Worm (Caenorhabditis elegans) whole organism, early embryonic: ENCODE data around the gene srg-24.

Experiments
- B0310.2 ChIP-seq: sonication (generic microtip); optimal IDR thresholded peaks from 2 replicates; lab custom pipeline; 2016; ENCODE audit warnings: mild to moderate bottlenecking, missing genetic modification characterization, missing compliant biosample characterization
- F13C5.2 ChIP-seq: sonication (generic microtip); optimal IDR thresholded peaks from 2 replicates; lab custom pipeline; 2017; ENCODE audit warnings: mild to moderate bottlenecking, missing genetic modification characterization, inconsistent platforms, missing compliant biosample characterization
- aly-1 ChIP-seq: sonication (generic microtip); optimal IDR thresholded peaks from 2 replicates; lab custom pipeline; 2016; ENCODE audit warnings: missing genetic modification characterization, missing compliant biosample characterization
- ama-1 ChIP-seq: fragments of 150-350 bp; optimal IDR thresholded peaks from 2 replicates; lab custom pipeline; 2014
- ceh-13 ChIP-seq: fragments of 200-800 bp; sonication (Bioruptor generic); optimal IDR thresholded peaks from 2 replicates; lab custom pipeline; 2018; ENCODE audit warnings: mild to moderate bottlenecking, missing genetic modification characterization, missing compliant biosample characterization
- ceh-36 ChIP-seq: sonication (generic microtip); optimal IDR thresholded peaks from 2 replicates; lab custom pipeline; 2016; ENCODE audit warnings: missing genetic modification characterization, inconsistent platforms, missing compliant biosample characterization
- ets-7 ChIP-seq: sonication (generic microtip); optimal IDR thresholded peaks from 2 replicates; lab custom pipeline; 2016; ENCODE audit warnings: missing genotype, missing genetic modification characterization, missing compliant biosample characterization
- flt-1 ChIP-seq: fragments of 200-800 bp; sonication (Bioruptor generic); IDR thresholded peaks from 2 replicates; pipeline ENCODE4 v1.3.6; 2022; ENCODE audit warnings: missing genetic modification characterization, missing compliant biosample characterization
- hmbx-1 ChIP-seq: sonication (generic microtip); optimal IDR thresholded peaks from 2 replicates; lab custom pipeline; 2016; ENCODE audit warnings: mild to moderate bottlenecking, missing genetic modification characterization, missing compliant biosample characterization
- hmg-4 ChIP-seq: fragments of 200-800 bp; sonication (Bioruptor generic); optimal IDR thresholded peaks from 2 replicates; lab custom pipeline; 2018; ENCODE audit warnings: mild to moderate bottlenecking, missing genetic modification characterization, missing compliant biosample characterization
- hnd-1 ChIP-seq: sonication (generic microtip); optimal IDR thresholded peaks from 2 replicates; lab custom pipeline; 2016; ENCODE audit warnings: missing genetic modification characterization, missing compliant biosample characterization
- pes-1 ChIP-seq: fragments of 200-800 bp; sonication (Bioruptor generic); IDR thresholded peaks from 2 replicates; pipeline ENCODE4 v1.3.6; 2022; ENCODE audit warnings: missing genetic modification reagents, missing genetic modification characterization, missing compliant biosample characterization
- scrt-1 ChIP-seq: fragments of 200-800 bp; sonication (Bioruptor generic); IDR thresholded peaks from 2 replicates; pipeline ENCODE4 v1.3.6; 2022; ENCODE audit warnings: missing genetic modification characterization, missing compliant biosample characterization
- sea-1 ChIP-seq: fragments of 200-800 bp; sonication (Bioruptor generic); conservative IDR thresholded peaks from 2 replicates; pipeline ENCODE4 v1.3.6; 2022; ENCODE audit warnings: missing genetic modification characterization, missing compliant biosample characterization
- tbx-11 ChIP-seq: fragments of 200-800 bp; sonication (Bioruptor generic); IDR thresholded peaks from 2 replicates; pipeline ENCODE4 v1.3.6; 2022; ENCODE audit warnings: missing genetic modification characterization, missing compliant biosample characterization
- tbx-37 ChIP-seq: fragments of 200-800 bp; sonication (Bioruptor generic); conservative IDR thresholded peaks from 2 replicates; pipeline ENCODE4 v1.3.6; 2022; ENCODE audit warnings: missing genetic modification reagents, missing genetic modification characterization, missing compliant biosample characterization
- tra-4 ChIP-seq: sonication (generic microtip); optimal IDR thresholded peaks from 2 replicates; lab custom pipeline; 2017; ENCODE audit warnings: missing genetic modification characterization, missing compliant biosample characterization

Gene srg-24

ce11 chrII:3076915-3077314 lies 23.5 kb downstream of the srg-24 start, which contains the start of gene Y25C1A.8:
Y25C1A.8 (minus strand) TSS chrII:3076959.
- 0 out of 2 replicates have a peak, but pooled peaks have one; percentile 14 for TF ChIP-seq sea-1 (GFP tag; lab: Robert Waterston, UW)
- TF ChIP-seq flt-1 (GFP tag; lab: Robert Waterston, UW): no peak
- peak; percentile 16 for TF ChIP-seq hmg-4 (GFP tag; lab: Kevin White, UChicago)
- 0 out of 2 replicates have a peak, but pooled peaks have one; percentile 45 for TF ChIP-seq pes-1 (GFP tag; lab: Robert Waterston, UW)
- no peak for TF ChIP-seq ama-1 (lab: Kevin White, UChicago)
- TF ChIP-seq ceh-36 (tag; lab: Kevin White, UChicago): no peak
- peak; percentile 87 for TF ChIP-seq F13C5.2 (tag; lab: Kevin White, UChicago)
- no peak for TF ChIP-seq ceh-13 (GFP tag; lab: Kevin White, UChicago)
- TF ChIP-seq B0310.2 (tag; lab: Kevin White, UChicago): no peak
- 0 out of 2 replicates have a peak, but pooled peaks have one; percentile 13 for TF ChIP-seq tbx-11 (GFP tag; lab: Robert Waterston, UW)
- no peak for TF ChIP-seq tra-4 (tag; lab: Kevin White, UChicago)
- TF ChIP-seq tbx-37 (GFP tag; lab: Robert Waterston, UW): no peak
- peak; percentile 17 for TF ChIP-seq aly-1 (tag; lab: Kevin White, UChicago)

ce11 chrII:3071012-3071749 lies 29.3 kb downstream of the srg-24 start, which contains the start of gene Y25C1A.7:
Y25C1A.7 (minus strand) TSS chrII:3071062.
- no peak for TF ChIP-seq sea-1 (GFP tag; lab: Robert Waterston, UW)
- TF ChIP-seq B0310.2 (tag; lab: Kevin White, UChicago): no peak
- TF ChIP-seq F13C5.2 (tag; lab: Kevin White, UChicago): no peak
- TF ChIP-seq tbx-37 (GFP tag; lab: Robert Waterston, UW): no peak
- no peak for TF ChIP-seq hmbx-1
- TF ChIP-seq aly-1 (tag; lab: Kevin White, UChicago): no peak
- TF ChIP-seq ets-7: no peak
- no peak for TF ChIP-seq hnd-1 (tag; lab: Kevin White, UChicago)
- TF ChIP-seq scrt-1 (GFP tag; lab: Robert Waterston, UW): no peak
- TF ChIP-seq tra-4 (tag; lab: Kevin White, UChicago): no peak
- no peak for TF ChIP-seq pes-1 (GFP tag; lab: Robert Waterston, UW)
- TF ChIP-seq hmg-4 (GFP tag; lab: Kevin White, UChicago): no peak
- no peak for TF ChIP-seq ceh-36 (tag; lab: Kevin White, UChicago)
- TF ChIP-seq ama-1 (lab: Kevin White, UChicago): no peak
- no peak for TF ChIP-seq tbx-11 (GFP tag; lab: Robert Waterston, UW)
- no peak for TF ChIP-seq flt-1 (GFP tag; lab: Robert Waterston, UW)
- TF ChIP-seq ceh-13 (GFP tag; lab: Kevin White, UChicago): no peak

ce11 chrII:3070182-3070581 lies 30.3 kb downstream of the srg-24 start:
- TF ChIP-seq F13C5.2 (tag; lab: Kevin White, UChicago): no peak
- no peak for TF ChIP-seq scrt-1 (GFP tag; lab: Robert Waterston, UW)
- TF ChIP-seq ceh-13 (GFP tag; lab: Kevin White, UChicago): no peak
- no peak for TF ChIP-seq ceh-36 (tag; lab: Kevin White, UChicago)
- no peak for TF ChIP-seq tbx-37 (GFP tag; lab: Robert Waterston, UW)
- no peak for TF ChIP-seq hnd-1 (tag; lab: Kevin White, UChicago)
- no peak for TF ChIP-seq hmbx-1
- TF ChIP-seq B0310.2 (tag; lab: Kevin White, UChicago): no peak
- no peak for TF ChIP-seq tra-4 (tag; lab: Kevin White, UChicago)
- no peak for TF ChIP-seq pes-1 (GFP tag; lab: Robert Waterston, UW)
- TF ChIP-seq hmg-4 (GFP tag; lab: Kevin White, UChicago): no peak
- TF ChIP-seq ama-1 (lab: Kevin White, UChicago): no peak
- TF ChIP-seq ets-7: no peak
- TF ChIP-seq aly-1 (tag; lab: Kevin White, UChicago): no peak
- TF ChIP-seq tbx-11 (GFP tag; lab: Robert Waterston, UW): no peak
- TF ChIP-seq flt-1 (GFP tag; lab: Robert Waterston, UW): no peak

ce11 chrII:3068646-3069045 lies 31.8 kb downstream of the srg-24 start:
- TF ChIP-seq tbx-37 (GFP tag; lab: Robert Waterston, UW) (no peak), ceh-36 (tag; lab: Kevin White, UChicago) (no peak), scrt-1 (GFP tag; lab: Robert Waterston, UW) (no peak), hmbx-1 (no peak), ets-7 (no peak), B0310.2 (tag; lab: Kevin White, UChicago) (no peak), aly-1 (tag; lab: Kevin White, UChicago) (no peak), hnd-1 (tag; lab: Kevin White, UChicago) (no peak), ama-1 (lab: Kevin White, UChicago) (no peak), flt-1 (GFP tag; lab: Robert Waterston, UW) (no peak), tra-4 (tag; lab: Kevin White, UChicago) (no peak), hmg-4 (GFP tag; lab: Kevin White, UChicago) (no peak)

ce11 chrII:3067896-3068295 lies 32.5 kb downstream of the srg-24 start:
- no peak for TF ChIP-seq F13C5.2 (tag; lab: Kevin White, UChicago)
- TF ChIP-seq tbx-37 (GFP tag; lab: Robert Waterston, UW): no peak
- TF ChIP-seq flt-1 (GFP tag; lab: Robert Waterston, UW): no peak
- no peak for TF ChIP-seq pes-1 (GFP tag; lab: Robert Waterston, UW)

ce11 chrII:3067447-3067846 lies 33.0 kb downstream of the srg-24 start:
- no peak for TF ChIP-seq ceh-13 (GFP tag; lab: Kevin White, UChicago)
- no peak for TF ChIP-seq ama-1 (lab: Kevin White, UChicago)
- no peak for TF ChIP-seq hnd-1 (tag; lab: Kevin White, UChicago)
- TF ChIP-seq hmbx-1: no peak
- no peak for TF ChIP-seq sea-1 (GFP tag; lab: Robert Waterston, UW)
- TF ChIP-seq tbx-37 (GFP tag; lab: Robert Waterston, UW): no peak
- no peak for TF ChIP-seq pes-1 (GFP tag; lab: Robert Waterston, UW)
- no peak for TF ChIP-seq ceh-36 (tag; lab: Kevin White, UChicago)
